Fruit fly (Drosophila melanogaster): ENCODE measurements around the gene teq.

DNA sequence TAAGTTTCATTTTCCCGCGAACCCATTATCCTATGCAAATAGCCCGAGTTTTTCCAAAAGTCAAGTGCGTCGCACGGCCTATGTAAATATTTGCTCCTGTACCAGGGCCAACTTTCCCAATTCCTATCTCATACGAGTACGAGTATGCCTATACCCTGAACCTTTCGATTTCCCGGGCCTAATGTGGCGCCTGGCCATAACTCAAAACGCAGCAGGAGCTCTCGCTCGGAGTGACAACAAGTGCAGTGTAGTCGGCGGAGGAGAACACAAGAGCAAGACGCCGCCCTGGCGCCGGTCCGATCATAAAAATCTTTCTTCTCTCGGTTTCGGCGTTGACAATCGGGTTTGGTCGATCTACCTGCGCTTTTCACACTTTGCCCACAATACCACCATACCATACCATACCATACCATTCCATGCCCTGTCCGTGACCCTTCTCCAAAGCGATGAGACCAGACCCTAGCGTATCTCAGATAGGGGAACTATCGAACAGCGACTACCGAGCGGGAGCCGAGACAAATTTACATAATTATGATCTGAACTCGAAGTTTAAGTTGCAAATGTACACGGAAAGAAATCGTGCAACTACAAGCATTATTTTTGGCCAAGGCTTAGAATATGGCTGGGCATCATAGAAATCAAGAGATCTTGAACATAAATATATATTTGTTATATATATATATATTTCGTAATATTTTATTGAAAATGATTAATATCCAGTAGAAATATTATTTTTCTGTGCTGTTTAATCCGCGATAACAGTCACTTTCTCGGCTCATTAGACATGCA, 32.0 kb upstream of the teq start:
- TF ChIP-seq Snoo (tag; optimal IDR thresholded peaks at IDR 0.05) = no peak
- TF ChIP-seq Pif1A (GFP tag; optimal IDR thresholded peaks at IDR 0.05) = no peak
- no peak for TF ChIP-seq CG8159 (tag; optimal IDR thresholded peaks at IDR 0.05)
- no peak for TF ChIP-seq CG8301 (tag; optimal IDR thresholded peaks at IDR 0.05)
- TF ChIP-seq CG12605 (GFP tag; IDR thresholded peaks at IDR 0.05) = no peak
- no peak for TF ChIP-seq rn (GFP tag; IDR thresholded peaks at IDR 0.05)
- TF ChIP-seq CG13204 (GFP tag; optimal IDR thresholded peaks at IDR 0.05) = no peak
- no peak for TF ChIP-seq CG15710 (tag; optimal IDR thresholded peaks at IDR 0.05)
